Fruit fly (Drosophila melanogaster): ENCODE measurements around the gene CG13050.

The CG13050 gene

DNA sequence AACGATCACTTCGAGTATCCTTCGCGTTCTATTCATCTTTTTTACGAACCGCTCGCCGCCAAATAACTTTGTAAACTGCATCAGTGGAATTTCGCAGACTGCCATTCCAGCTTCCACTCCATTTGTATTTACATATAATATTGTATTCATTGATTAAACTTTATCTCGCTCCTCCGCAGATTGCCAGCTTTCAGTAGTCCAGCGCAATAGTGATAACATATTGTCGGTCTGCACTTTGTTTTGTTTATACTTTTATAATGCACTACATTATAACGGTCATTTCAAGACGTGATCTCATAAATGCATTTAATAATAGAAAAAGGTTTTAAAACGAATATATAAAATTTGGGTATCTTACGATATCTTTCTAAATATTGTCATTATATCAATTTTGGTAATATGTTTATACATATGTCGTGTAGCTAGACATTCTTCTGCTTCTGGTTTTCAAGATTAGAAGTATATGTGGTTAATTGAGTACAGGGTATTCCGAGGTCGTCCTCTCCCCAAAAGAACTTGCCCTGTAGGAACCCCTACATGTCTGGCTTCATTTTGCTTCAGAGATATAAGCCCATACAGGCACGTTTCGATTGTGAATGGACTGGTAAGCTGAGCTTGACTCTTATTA lies 10.9 kb downstream of the CG13050 start, which contains the start of gene CG4950:
TSS of gene CG4950 (minus strand) at position 51 of the 628 bp plus-strand sequence.
- no peak for TF ChIP-seq EcR (GFP tag; optimal IDR thresholded peaks at IDR 0.05)
- TF ChIP-seq CG15710 (tag; optimal IDR thresholded peaks at IDR 0.05) = peak; percentile 73
- TF ChIP-seq CG12605 (GFP tag; IDR thresholded peaks at IDR 0.05) = no peak
- TF ChIP-seq CG13204 (GFP tag; optimal IDR thresholded peaks at IDR 0.05) = no peak
- TF ChIP-seq CG9948 (tag; optimal IDR thresholded peaks at IDR 0.05) = peak; percentile 53
- peak; percentile 75 for TF ChIP-seq CG8159 (tag; optimal IDR thresholded peaks at IDR 0.05)
- TF ChIP-seq CG10348 (GFP tag; IDR thresholded peaks at IDR 0.05) = no peak
- TF ChIP-seq CG17806 (tag; optimal IDR thresholded peaks at IDR 0.05) = peak; percentile 57
- TF ChIP-seq rn (GFP tag; IDR thresholded peaks at IDR 0.05) = no peak
- TF ChIP-seq Snoo (tag; optimal IDR thresholded peaks at IDR 0.05) = no peak
- peak; percentile 45 for TF ChIP-seq CG8301 (tag; optimal IDR thresholded peaks at IDR 0.05)
- TF ChIP-seq fd96Ca (GFP tag; IDR thresholded peaks at IDR 0.05) = no peak
- TF ChIP-seq gl (tag; optimal IDR thresholded peaks at IDR 0.05) = peak; percentile 12
- peak; percentile 22 for TF ChIP-seq Pif1A (GFP tag; optimal IDR thresholded peaks at IDR 0.05)
- peak; percentile 10 for TF ChIP-seq Pif1B (GFP tag; optimal IDR thresholded peaks at IDR 0.05)
- no peak for TF ChIP-seq Ets98B (GFP tag; IDR thresholded peaks at IDR 0.05)
- TF ChIP-seq D1 (tag; optimal IDR thresholded peaks at IDR 0.05) = no peak
- peak; percentile 45 for TF ChIP-seq CG34367 (tag; optimal IDR thresholded peaks at IDR 0.05)
- TF ChIP-seq CG14655 (GFP tag; optimal IDR thresholded peaks at IDR 0.05) = peak; percentile 65

DNA sequence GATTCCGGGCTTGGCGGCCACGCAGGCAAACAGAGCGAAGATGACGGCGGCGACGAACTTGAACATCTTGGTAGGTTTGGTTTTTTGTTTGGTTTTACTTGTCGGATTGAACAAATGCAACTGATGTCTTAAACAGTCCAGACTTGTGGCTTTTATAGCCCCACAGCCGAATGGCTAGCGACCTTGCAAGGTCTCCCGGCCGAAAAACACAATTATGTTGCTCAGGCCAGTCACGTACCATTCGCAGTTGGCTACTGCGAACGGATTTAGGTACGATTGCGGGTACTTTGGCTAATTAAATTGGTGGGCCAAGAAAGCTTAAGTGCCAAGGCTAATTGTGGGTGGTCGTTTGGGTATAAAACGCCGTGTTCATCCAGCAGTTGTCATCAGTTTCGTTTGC lies 14.1 kb downstream of the CG13050 start, which contains the start of the genes CG13051 and CG13069:
TSS of gene CG13051 (minus strand) at position 101 of the 400 bp plus-strand sequence.
TSS of gene CG13069 (plus strand) at position 386 of the 400 bp plus-strand sequence.
- TF ChIP-seq CG8159 (tag; optimal IDR thresholded peaks at IDR 0.05) (no peak), EcR (GFP tag; optimal IDR thresholded peaks at IDR 0.05) (no peak), Pif1A (GFP tag; optimal IDR thresholded peaks at IDR 0.05) (no peak), CG10348 (GFP tag; IDR thresholded peaks at IDR 0.05) (no peak), Ets98B (GFP tag; IDR thresholded peaks at IDR 0.05) (no peak), rn (GFP tag; IDR thresholded peaks at IDR 0.05) (no peak), gl (tag; optimal IDR thresholded peaks at IDR 0.05) (no peak)

DNA sequence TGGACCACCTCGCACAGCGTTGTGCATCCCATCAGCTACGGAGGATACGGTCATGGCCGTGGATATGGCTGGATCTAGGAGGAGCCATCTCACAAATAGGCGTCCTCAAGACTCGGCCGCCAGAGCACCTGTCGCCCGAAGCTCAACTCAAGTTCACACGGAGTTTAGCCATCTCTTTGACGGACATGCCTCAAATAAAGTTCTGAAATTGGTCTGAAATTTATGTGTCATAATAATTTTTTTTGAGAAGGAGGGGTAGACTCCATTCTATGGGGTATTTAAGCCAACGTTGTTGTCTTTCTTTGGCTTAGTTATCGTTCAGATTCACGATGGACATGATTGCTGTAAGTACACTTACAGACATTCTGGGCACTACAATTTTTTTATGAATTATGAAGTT lies 16.0 kb downstream of the CG13050 start, which contains the start of gene CG13070:
TSS of gene CG13070 (plus strand) at position 301 of the 400 bp plus-strand sequence.
- TF ChIP-seq Ets98B (GFP tag; IDR thresholded peaks at IDR 0.05) (no peak), CG17806 (tag; optimal IDR thresholded peaks at IDR 0.05) (no peak), CG14655 (GFP tag; optimal IDR thresholded peaks at IDR 0.05) (no peak), rn (GFP tag; IDR thresholded peaks at IDR 0.05) (no peak), CG8301 (tag; optimal IDR thresholded peaks at IDR 0.05) (no peak), CG4496 (GFP tag; IDR thresholded peaks at IDR 0.05) (no peak)

DNA sequence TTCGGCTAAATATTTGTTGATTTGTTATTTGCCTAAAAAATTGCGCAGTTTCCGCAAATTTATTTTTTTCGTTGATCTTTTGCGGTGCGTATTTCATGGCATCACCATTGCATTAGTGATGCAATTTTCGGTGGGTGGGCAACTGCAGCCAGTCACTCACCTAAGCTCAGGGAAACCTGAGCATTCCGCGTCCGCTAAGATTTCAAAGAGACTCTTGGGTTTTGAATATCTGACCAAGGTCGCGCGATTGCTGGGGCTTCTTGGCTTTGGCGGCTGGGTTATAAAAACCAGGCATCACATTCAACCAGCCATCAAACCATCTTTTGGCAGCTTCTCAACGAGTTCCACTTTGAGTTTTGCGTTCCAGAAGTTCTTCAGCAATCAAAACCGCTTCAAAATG lies 16.6 kb downstream of the CG13050 start, which contains the start of gene CG13071:
TSS of gene CG13071 (plus strand) at position 301 of the 400 bp plus-strand sequence.
- TF ChIP-seq CG32121 (GFP tag; IDR thresholded peaks at IDR 0.05) (no peak), fd96Ca (GFP tag; IDR thresholded peaks at IDR 0.05) (no peak), rn (GFP tag; IDR thresholded peaks at IDR 0.05) (no peak), Ets98B (GFP tag; IDR thresholded peaks at IDR 0.05) (no peak), CG17806 (tag; optimal IDR thresholded peaks at IDR 0.05) (no peak), CG14655 (GFP tag; optimal IDR thresholded peaks at IDR 0.05) (no peak), CG8159 (tag; optimal IDR thresholded peaks at IDR 0.05) (no peak), CG9948 (tag; optimal IDR thresholded peaks at IDR 0.05) (no peak), CG10348 (GFP tag; IDR thresholded peaks at IDR 0.05) (no peak), CG13204 (GFP tag; optimal IDR thresholded peaks at IDR 0.05) (no peak), CG4496 (GFP tag; IDR thresholded peaks at IDR 0.05) (no peak), CG8301 (tag; optimal IDR thresholded peaks at IDR 0.05) (no peak), Snoo (tag; optimal IDR thresholded peaks at IDR 0.05) (no peak), EcR (GFP tag; optimal IDR thresholded peaks at IDR 0.05) (no peak), gl (tag; optimal IDR thresholded peaks at IDR 0.05) (no peak), D1 (tag; optimal IDR thresholded peaks at IDR 0.05) (no peak), CG15710 (tag; optimal IDR thresholded peaks at IDR 0.05) (no peak), Pif1A (GFP tag; optimal IDR thresholded peaks at IDR 0.05) (no peak)

DNA sequence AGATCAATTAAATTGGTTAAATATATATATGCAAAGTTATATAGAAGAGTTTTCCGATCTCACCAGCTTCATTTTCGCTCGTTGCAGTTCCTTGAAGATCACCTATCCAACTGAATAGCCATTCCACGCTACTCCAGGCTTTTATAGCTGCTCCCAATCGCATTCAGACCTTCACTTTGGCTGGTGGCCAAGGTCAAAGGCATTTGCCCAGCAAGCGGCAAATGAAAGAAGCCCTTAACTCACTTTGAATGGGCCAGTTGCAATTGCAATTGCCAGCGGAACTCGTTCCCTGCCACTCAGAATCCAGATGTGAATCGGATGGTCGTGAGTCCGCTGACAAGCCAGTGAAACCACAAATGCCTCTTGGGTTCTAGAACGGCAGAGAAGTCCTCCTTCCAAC lies 17.6 kb downstream of the CG13050 start, which contains the start of gene CG34247:
TSS of gene CG34247 (minus strand) at position 101 of the 400 bp plus-strand sequence.
- TF ChIP-seq CG9948 (tag; optimal IDR thresholded peaks at IDR 0.05) (no peak), EcR (GFP tag; optimal IDR thresholded peaks at IDR 0.05) (peak; percentile 15)

DNA sequence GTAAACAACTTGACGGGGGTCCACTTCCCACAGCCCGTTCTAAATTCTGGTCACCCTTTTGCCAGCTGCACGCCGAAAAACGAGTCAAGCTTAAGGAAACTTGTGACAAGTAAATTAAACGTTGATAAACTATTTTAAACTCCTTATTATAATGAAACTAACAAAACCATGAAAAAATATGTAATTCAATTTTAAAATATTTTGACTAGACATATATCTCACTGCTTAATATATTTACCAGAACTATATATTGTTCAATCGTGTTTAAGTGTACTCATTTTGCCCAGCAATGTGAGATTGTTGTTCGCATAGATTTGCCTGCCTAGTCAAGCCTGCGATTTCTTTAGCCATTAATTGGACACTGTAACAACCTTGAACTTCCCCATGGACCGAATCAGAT lies 19.5 kb downstream of the CG13050 start, which contains the start of gene CG13053:
TSS of gene CG13053 (minus strand) at position 171 of the 400 bp plus-strand sequence.
- TF ChIP-seq Pif1A (GFP tag; optimal IDR thresholded peaks at IDR 0.05) (peak; percentile 27), Snoo (tag; optimal IDR thresholded peaks at IDR 0.05) (no peak), CG8159 (tag; optimal IDR thresholded peaks at IDR 0.05) (peak; percentile 82), D1 (tag; optimal IDR thresholded peaks at IDR 0.05) (peak; percentile 5), rn (GFP tag; IDR thresholded peaks at IDR 0.05) (no peak), gl (tag; optimal IDR thresholded peaks at IDR 0.05) (peak; percentile 41), fd96Ca (GFP tag; IDR thresholded peaks at IDR 0.05) (no peak), CG32121 (GFP tag; IDR thresholded peaks at IDR 0.05) (no peak), CG9948 (tag; optimal IDR thresholded peaks at IDR 0.05) (peak; percentile 79), CG4496 (GFP tag; IDR thresholded peaks at IDR 0.05) (no peak), CG10348 (GFP tag; IDR thresholded peaks at IDR 0.05) (no peak), CG34367 (tag; optimal IDR thresholded peaks at IDR 0.05) (peak; percentile 70), CG12605 (GFP tag; IDR thresholded peaks at IDR 0.05) (no peak), CG8301 (tag; optimal IDR thresholded peaks at IDR 0.05) (no peak), CG17806 (tag; optimal IDR thresholded peaks at IDR 0.05) (peak; percentile 84), Ets98B (GFP tag; IDR thresholded peaks at IDR 0.05) (no peak), CG15710 (tag; optimal IDR thresholded peaks at IDR 0.05) (peak; percentile 76), Pif1B (GFP tag; optimal IDR thresholded peaks at IDR 0.05) (peak; percentile 50), CG13204 (GFP tag; optimal IDR thresholded peaks at IDR 0.05) (peak; percentile 31), EcR (GFP tag; optimal IDR thresholded peaks at IDR 0.05) (peak; percentile 82), CG14655 (GFP tag; optimal IDR thresholded peaks at IDR 0.05) (peak; percentile 57)

Data from whole organism, pupa.